Worm (Caenorhabditis elegans) whole organism, mixed stage, embryonic: ENCODE results near the gene Y73C8B.5.

Experiments
- M03D4.4 ChIP-seq: sonication (generic microtip); optimal IDR thresholded peaks from 2 replicates; lab custom pipeline; 2017; ENCODE audit warnings: mild to moderate bottlenecking, missing genetic modification characterization, missing compliant biosample characterization
- blmp-1 ChIP-seq: fragments of 150-350 bp; optimal IDR thresholded peaks from 2 replicates; lab custom pipeline; 2014; ENCODE audit warnings: missing biosample characterization, missing genetic modification characterization
- ceh-39 ChIP-seq: fragments of 150-350 bp; optimal IDR thresholded peaks from 2 replicates; lab custom pipeline; 2014; ENCODE audit warnings: missing biosample characterization, missing genetic modification characterization
- hlh-1 ChIP-seq: fragments of 150-350 bp; optimal IDR thresholded peaks from 2 replicates; lab custom pipeline; 2014; ENCODE audit warnings: missing biosample characterization, missing genetic modification reagents, missing genetic modification characterization
- lsy-2 ChIP-seq: fragments of 150-350 bp; optimal IDR thresholded peaks from 2 replicates; lab custom pipeline; 2014; ENCODE audit warnings: missing biosample characterization, missing genetic modification characterization
- mep-1 ChIP-seq: fragments of 150-350 bp; optimal IDR thresholded peaks from 2 replicates; lab custom pipeline; 2017; ENCODE audit warnings: missing biosample characterization, missing genetic modification reagents, missing genetic modification characterization, inconsistent platforms
- nhr-12 ChIP-seq: fragments of 150-350 bp; optimal IDR thresholded peaks from 2 replicates; lab custom pipeline; 2014; ENCODE audit warnings: missing biosample characterization, missing genetic modification characterization
- pha-4 ChIP-seq: fragments of 150-350 bp; optimal IDR thresholded peaks from 2 replicates; lab custom pipeline; 2018; ENCODE audit warnings: missing biosample characterization, missing genetic modification reagents, missing genetic modification characterization
- sem-2 ChIP-seq: fragments of 200-800 bp; sonication (Bioruptor generic); optimal IDR thresholded peaks from 2 replicates; lab custom pipeline; 2018; ENCODE audit warnings: mild to moderate bottlenecking, missing genetic modification characterization, missing compliant biosample characterization
- ztf-11 ChIP-seq: fragments of 150-350 bp; optimal IDR thresholded peaks from 2 replicates; lab custom pipeline; 2014; ENCODE audit warnings: missing biosample characterization, missing genetic modification characterization

ce11 chrV:3200323-3200722, 3.3 kb downstream of the Y73C8B.5 start, which contains the start of gene K08D9.4:
- TF ChIP-seq lsy-2 (tag; lab: Kevin White, UChicago) (no peak), M03D4.4 (no peak), mep-1 (tag; lab: Kevin White, UChicago) (no peak), blmp-1 (tag; lab: Kevin White, UChicago) (no peak), ceh-39 (tag; lab: Kevin White, UChicago) (no peak), ztf-11 (tag; lab: Kevin White, UChicago) (no peak), sem-2 (no peak), hlh-1 (tag; lab: Kevin White, UChicago) (no peak), nhr-12 (tag; lab: Kevin White, UChicago) (no peak), pha-4 (tag; lab: Kevin White, UChicago) (no peak)
